Worm (Caenorhabditis elegans) whole organism, L4 larva: ENCODE measurements around the gene F14E5.2.

ENCODE experiments used
- D1046.2 ChIP-seq: fragments of 200-800 bp; sonication (Bioruptor generic); IDR thresholded peaks from 2 replicates; pipeline ENCODE4 v1.3.6; 2022; ENCODE audit warnings: missing genetic modification characterization, missing compliant biosample characterization
- F10B5.3 ChIP-seq: sonication (generic microtip); optimal IDR thresholded peaks from 2 replicates; lab custom pipeline; 2016; ENCODE audit warnings: mild to moderate bottlenecking, missing genetic modification characterization, missing compliant biosample characterization
- Y48G9A.11 ChIP-seq: fragments of 200-800 bp; sonication (Bioruptor generic); IDR thresholded peaks from 2 replicates; pipeline ENCODE4 v1.3.6; 2022; ENCODE audit warnings: missing genetic modification reagents, missing genetic modification characterization, missing compliant biosample characterization
- ZK546.5 ChIP-seq, 2 experiments: sonication (generic microtip); optimal IDR thresholded peaks; 2 replicates each; lab custom pipeline; 2017; ENCODE audit warnings: missing biosample characterization in 2 of 2, missing genetic modification characterization in 2 of 2
- aly-2 ChIP-seq: sonication (generic microtip); optimal IDR thresholded peaks from 2 replicates; lab custom pipeline; 2018; ENCODE audit warnings: missing biosample characterization, missing genetic modification characterization
- ama-1 ChIP-seq: fragments of 150-350 bp; optimal IDR thresholded peaks from 2 replicates; lab custom pipeline; 2014; ENCODE audit warnings: inconsistent platforms, mixed read lengths
- attf-4 ChIP-seq: sonication (generic microtip); optimal IDR thresholded peaks from 3 replicates; lab custom pipeline; 2017; ENCODE audit warnings: missing biosample characterization, missing genetic modification characterization
- ces-1 ChIP-seq: fragments of 150-350 bp; sonication (generic microtip); optimal IDR thresholded peaks from 4 replicates; lab custom pipeline; 2014; ENCODE audit warnings: missing biosample characterization, missing genetic modification reagents, missing genetic modification characterization
- ctbp-1 ChIP-seq: fragments of 200-800 bp; sonication (Bioruptor generic); IDR thresholded peaks from 2 replicates; pipeline ENCODE4 v1.3.6; 2022; ENCODE audit warnings: missing genetic modification reagents, missing genetic modification characterization, missing compliant biosample characterization
- daf-12 ChIP-seq: fragments of 150-350 bp; optimal IDR thresholded peaks from 2 replicates; lab custom pipeline; 2014; ENCODE audit warnings: missing biosample characterization, missing genetic modification reagents, missing genetic modification characterization
- daf-8 ChIP-seq: fragments of 200-800 bp; sonication (Bioruptor generic); IDR thresholded peaks from 2 replicates; pipeline ENCODE4 v1.3.6; 2022; ENCODE audit warnings: missing genetic modification characterization, missing compliant biosample characterization
- dmd-6 ChIP-seq: fragments of 200-800 bp; sonication (Bioruptor generic); IDR thresholded peaks from 2 replicates; pipeline ENCODE4 v1.3.6; 2022; ENCODE audit warnings: missing genetic modification reagents, missing genetic modification characterization, missing compliant biosample characterization
- dmd-8 ChIP-seq: fragments of 200-800 bp; sonication (Bioruptor generic); IDR thresholded peaks from 2 replicates; pipeline ENCODE4 v1.3.6; 2022; ENCODE audit warnings: missing genetic modification characterization, missing compliant biosample characterization
- dmd-9 ChIP-seq: fragments of 200-800 bp; sonication (Bioruptor generic); IDR thresholded peaks from 2 replicates; pipeline ENCODE4 v1.3.6; 2022; ENCODE audit warnings: missing genetic modification reagents, missing genetic modification characterization, missing compliant biosample characterization
- dpl-1 ChIP-seq: fragments of 150-350 bp; optimal IDR thresholded peaks from 2 replicates; lab custom pipeline; 2014; ENCODE audit warnings: missing biosample characterization, missing genetic modification reagents, missing genetic modification characterization
- fos-1 ChIP-seq: fragments of 150-350 bp; optimal IDR thresholded peaks from 2 replicates; lab custom pipeline; 2014; ENCODE audit warnings: missing biosample characterization, missing genetic modification characterization
- gei-8 ChIP-seq: fragments of 200-800 bp; sonication (Bioruptor generic); optimal IDR thresholded peaks from 2 replicates; lab custom pipeline; 2018; ENCODE audit warnings: mild to moderate bottlenecking, missing genetic modification characterization, missing compliant biosample characterization
- hlh-11 ChIP-seq: fragments of 200-800 bp; sonication (Bioruptor generic); optimal IDR thresholded peaks from 2 replicates; lab custom pipeline; 2018; ENCODE audit warnings: mild to moderate bottlenecking, missing genetic modification characterization, missing compliant biosample characterization
- hlh-30 ChIP-seq: sonication (generic microtip); optimal IDR thresholded peaks from 2 replicates; lab custom pipeline; 2017; ENCODE audit warnings: antibody characterized with exemption, mild to moderate bottlenecking, missing genetic modification characterization, missing compliant biosample characterization; ENCODE audit not compliant: insufficient read depth
- jun-1 ChIP-seq: fragments of 150-350 bp; optimal IDR thresholded peaks from 2 replicates; lab custom pipeline; 2014; ENCODE audit warnings: missing biosample characterization, missing genetic modification reagents, missing genetic modification characterization
- lim-7 ChIP-seq: fragments of 200-800 bp; sonication (Bioruptor generic); IDR thresholded peaks from 2 replicates; pipeline ENCODE4 v1.3.6; 2022; ENCODE audit warnings: missing genetic modification characterization, missing compliant biosample characterization
- lin-15B ChIP-seq: fragments of 150-350 bp; sonication (generic microtip); optimal IDR thresholded peaks from 3 replicates; lab custom pipeline; 2014; ENCODE audit warnings: missing biosample characterization, missing genetic modification characterization
- lin-39 ChIP-seq: fragments of 150-350 bp; optimal IDR thresholded peaks from 2 replicates; lab custom pipeline; 2014; ENCODE audit warnings: missing biosample characterization, missing genetic modification reagents, missing genetic modification characterization
- lir-3 ChIP-seq: sonication (generic microtip); optimal IDR thresholded peaks from 2 replicates; lab custom pipeline; 2016; ENCODE audit warnings: mild to moderate bottlenecking, missing genetic modification characterization, missing compliant biosample characterization
- lsy-2 ChIP-seq, 2 experiments: fragments of 150-350 bp in 1 of 2; sonication (generic microtip) in 1 of 2; optimal IDR thresholded peaks; 2 replicates each; lab custom pipeline; 2014 to 2017; ENCODE audit warnings: missing biosample characterization in 2 of 2, missing genetic modification characterization in 2 of 2
- mdl-1 ChIP-seq, 2 experiments: fragments of 150-350 bp in 1 of 2; sonication (generic microtip) in 1 of 2; optimal IDR thresholded peaks; 2 replicates each; lab custom pipeline; 2014 to 2017; ENCODE audit warnings: missing biosample characterization in 2 of 2, missing genetic modification characterization in 2 of 2
- mdt-29 ChIP-seq: fragments of 200-800 bp; sonication (Bioruptor generic); IDR thresholded peaks from 2 replicates; pipeline ENCODE4 v1.3.6; 2022; ENCODE audit warnings: missing genetic modification reagents, missing genetic modification characterization, missing compliant biosample characterization
- nhr-111 ChIP-seq: fragments of 200-800 bp; sonication (Bioruptor generic); optimal IDR thresholded peaks from 2 replicates; lab custom pipeline; 2018; ENCODE audit warnings: mild to moderate bottlenecking, missing genetic modification characterization, missing compliant biosample characterization
- nhr-28 ChIP-seq: fragments of 150-350 bp; optimal IDR thresholded peaks from 2 replicates; lab custom pipeline; 2014; ENCODE audit warnings: missing biosample characterization, missing genetic modification characterization
- nhr-42 ChIP-seq: fragments of 200-800 bp; sonication (Bioruptor generic); IDR thresholded peaks from 2 replicates; pipeline ENCODE4 v1.3.6; 2022; ENCODE audit warnings: missing genetic modification characterization, missing compliant biosample characterization
- nhr-48 ChIP-seq: sonication (generic microtip); optimal IDR thresholded peaks from 2 replicates; lab custom pipeline; 2016; ENCODE audit warnings: mild to moderate bottlenecking, missing genetic modification characterization, missing compliant biosample characterization
- nhr-6 ChIP-seq: fragments of 150-350 bp; optimal IDR thresholded peaks from 2 replicates; lab custom pipeline; 2014; ENCODE audit warnings: missing biosample characterization, missing genetic modification characterization
- nhr-76 ChIP-seq: fragments of 150-350 bp; optimal IDR thresholded peaks from 2 replicates; lab custom pipeline; 2014; ENCODE audit warnings: missing biosample characterization, missing genetic modification characterization
- nhr-77 ChIP-seq: fragments of 150-350 bp; optimal IDR thresholded peaks from 2 replicates; lab custom pipeline; 2014; ENCODE audit warnings: missing biosample characterization, missing genetic modification characterization
- pqm-1 ChIP-seq: sonication (generic microtip); optimal IDR thresholded peaks from 2 replicates; lab custom pipeline; 2017; ENCODE audit warnings: missing biosample characterization, missing genetic modification characterization
- rbr-2 ChIP-seq: sonication (generic microtip); optimal IDR thresholded peaks from 2 replicates; lab custom pipeline; 2016; ENCODE audit warnings: missing genotype, missing genetic modification characterization, missing compliant biosample characterization
- saeg-2 ChIP-seq: fragments of 200-800 bp; sonication (Bioruptor generic); IDR thresholded peaks from 2 replicates; pipeline ENCODE4 v1.3.6; 2022; ENCODE audit warnings: missing genetic modification reagents, missing genetic modification characterization, missing compliant biosample characterization
- sdz-12 ChIP-seq: fragments of 200-800 bp; sonication (Bioruptor generic); optimal IDR thresholded peaks from 2 replicates; lab custom pipeline; 2018; ENCODE audit warnings: mild to moderate bottlenecking, missing genetic modification characterization, missing compliant biosample characterization
- set-16 ChIP-seq: fragments of 200-800 bp; sonication (Bioruptor generic); IDR thresholded peaks from 2 replicates; pipeline ENCODE4 v1.3.6; 2022; ENCODE audit warnings: missing genetic modification reagents, missing genetic modification characterization, missing compliant biosample characterization
- snpc-1.2 ChIP-seq: fragments of 200-800 bp; sonication (Bioruptor generic); IDR thresholded peaks from 2 replicates; pipeline ENCODE4 v1.3.6; 2022; ENCODE audit warnings: missing genetic modification reagents, missing genetic modification characterization, missing compliant biosample characterization
- snpc-4 ChIP-seq: fragments of 150-350 bp; optimal IDR thresholded peaks from 2 replicates; lab custom pipeline; 2014; ENCODE audit warnings: missing biosample characterization, missing genetic modification characterization
- spr-1 ChIP-seq: sonication (generic microtip); optimal IDR thresholded peaks from 2 replicates; lab custom pipeline; 2016; ENCODE audit warnings: mild to moderate bottlenecking, missing genetic modification characterization, missing compliant biosample characterization
- tag-97 ChIP-seq: fragments of 200-800 bp; sonication (Bioruptor generic); IDR thresholded peaks from 2 replicates; pipeline ENCODE4 v1.3.6; 2022; ENCODE audit warnings: missing genetic modification characterization, missing compliant biosample characterization
- tra-1 ChIP-seq: fragments of 200-800 bp; sonication (Bioruptor generic); IDR thresholded peaks from 2 replicates; pipeline ENCODE4 v1.3.6; 2022; ENCODE audit warnings: missing genetic modification reagents, missing genetic modification characterization, missing compliant biosample characterization
- unc-130 ChIP-seq: sonication (generic microtip); optimal IDR thresholded peaks from 2 replicates; lab custom pipeline; 2016; ENCODE audit warnings: missing genetic modification reagents, missing genetic modification characterization, missing compliant biosample characterization
- unc-39 ChIP-seq: sonication (generic microtip); optimal IDR thresholded peaks from 2 replicates; lab custom pipeline; 2017; ENCODE audit warnings: missing biosample characterization, missing genetic modification characterization
- unc-62 ChIP-seq, 3 experiments: fragments of 150-350 bp in 1 of 3; sonication (generic microtip); optimal IDR thresholded peaks in 2 of 3; peaks in 1 of 3; 1 replicate in 1 of 3; 2 replicates in 2 of 3; lab custom pipeline; 2014 to 2017; ENCODE audit warnings: missing biosample characterization in 3 of 3, missing genetic modification characterization in 3 of 3, missing genetic modification reagents in 3 of 3, missing genotype in 1 of 3
- zag-1 ChIP-seq: fragments of 150-350 bp; optimal IDR thresholded peaks from 2 replicates; lab custom pipeline; 2014; ENCODE audit warnings: missing biosample characterization, missing genetic modification characterization
- zfp-2 ChIP-seq: sonication (generic microtip); optimal IDR thresholded peaks from 2 replicates; lab custom pipeline; 2016; ENCODE audit warnings: mild to moderate bottlenecking, missing genetic modification characterization, missing compliant biosample characterization
- zip-2 ChIP-seq: fragments of 150-350 bp; optimal IDR thresholded peaks from 2 replicates; lab custom pipeline; 2014; ENCODE audit warnings: missing biosample characterization, missing genetic modification characterization
- ztf-11 ChIP-seq: fragments of 150-350 bp; optimal IDR thresholded peaks from 2 replicates; lab custom pipeline; 2014; ENCODE audit warnings: missing biosample characterization, missing genetic modification characterization
- ztf-7 ChIP-seq: fragments of 150-350 bp; optimal IDR thresholded peaks from 2 replicates; lab custom pipeline; 2014; ENCODE audit warnings: missing biosample characterization, missing genetic modification characterization

The F14E5.2 gene

DNA sequence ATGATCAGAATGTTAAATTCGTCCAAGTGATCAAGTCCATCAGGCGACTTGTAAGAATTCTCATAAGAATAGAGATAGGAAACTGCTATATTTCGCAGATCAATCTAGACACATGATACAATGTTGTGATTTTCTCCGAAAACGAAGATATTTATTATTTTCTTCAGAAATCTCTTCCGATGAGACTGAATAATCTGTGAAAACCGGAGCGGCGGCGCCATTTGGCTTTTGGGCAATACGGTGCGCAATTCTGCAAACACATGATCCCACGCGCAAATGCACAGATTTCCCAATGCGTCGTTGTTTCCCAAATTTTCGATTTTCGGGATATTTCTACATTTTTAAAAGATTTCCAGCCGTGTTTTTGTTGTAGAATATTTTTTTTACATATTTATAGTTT, 13.5 kb upstream of the F14E5.2 start (continued):
- TF ChIP-seq nhr-6 (tag; lab: Kevin White, UChicago) (no peak), rbr-2 (peak; percentile 32), saeg-2 (no peak), ctbp-1 (GFP tag; lab: Robert Waterston, UW) (no peak)

DNA sequence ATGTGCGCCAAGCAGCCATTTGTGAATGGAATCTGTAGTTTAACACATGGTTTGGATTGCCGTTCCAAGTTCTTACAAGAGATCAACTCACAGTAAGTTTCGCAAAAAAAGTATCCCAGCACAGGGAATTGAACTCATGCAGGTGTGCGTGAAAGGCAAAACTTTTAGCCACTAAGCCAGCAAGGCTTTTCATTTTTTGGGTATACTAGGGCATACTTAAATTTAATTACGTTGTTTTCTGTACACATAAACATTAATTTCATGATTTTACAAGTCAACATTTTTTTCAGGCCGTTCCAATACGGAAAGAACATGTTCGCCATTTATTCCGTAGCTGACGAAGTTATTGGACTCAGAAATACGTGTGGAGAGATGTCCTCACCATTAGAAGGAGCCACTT, 12.9 kb upstream of the F14E5.2 start:
- peak; percentile 4 for TF ChIP-seq hlh-11 (tag; lab: Kevin White, UChicago)
- TF ChIP-seq dmd-6 (GFP tag; lab: Robert Waterston, UW) = peak; percentile 20; the same call in 1 of the 2 replicates
- peak; percentile 42 for TF ChIP-seq ama-1
- TF ChIP-seq zag-1 = no peak
- TF ChIP-seq nhr-111 = peak; percentile 75
- peak in 1 of 2 experiments; percentile 32 for TF ChIP-seq lsy-2 (tag; optimal IDR thresholded peaks at IDR 0.05; lab: Kevin White, UChicago)
- TF ChIP-seq dmd-8 = peak; percentile 99
- TF ChIP-seq lir-3 = peak; percentile 85
- TF ChIP-seq dpl-1 = no peak
- TF ChIP-seq sdz-12 (GFP tag; lab: Kevin White, UChicago) = no peak
- TF ChIP-seq D1046.2 (GFP tag; lab: Robert Waterston, UW) = peak; percentile 88
- no peak for TF ChIP-seq jun-1
- TF ChIP-seq hlh-30 = no peak
- no peak for TF ChIP-seq set-16
- peak; percentile 69; the same call in 1 of the 2 replicates for TF ChIP-seq mdt-29
- no peak for TF ChIP-seq lin-15B (tag; lab: Kevin White, UChicago)
- peak; percentile 72 for TF ChIP-seq dmd-9 (GFP tag; lab: Robert Waterston, UW)
- no peak for TF ChIP-seq zfp-2 (tag; lab: Kevin White, UChicago)
- peak; percentile 38 for TF ChIP-seq unc-130 (GFP tag; lab: Kevin White, UChicago)
- no peak for TF ChIP-seq ZK546.5 (tag; optimal IDR thresholded peaks at IDR 0.05; lab: Kevin White, UChicago)
- TF ChIP-seq Y48G9A.11 (GFP tag; lab: Robert Waterston, UW) = peak; percentile 84
- no peak for TF ChIP-seq zip-2 (tag; lab: Kevin White, UChicago)
- no peak for TF ChIP-seq nhr-76 (tag; lab: Kevin White, UChicago)
- peak; percentile 1 for TF ChIP-seq ztf-7 (tag; lab: Kevin White, UChicago)
- TF ChIP-seq lin-39 (tag; lab: Kevin White, UChicago) = no peak
- peak; percentile 82; the same call in 1 of the 2 replicates for TF ChIP-seq nhr-42 (GFP tag; lab: Robert Waterston, UW)
- TF ChIP-seq pqm-1 = no peak
- peak; percentile 72; the same call in 1 of the 2 replicates for TF ChIP-seq daf-8 (GFP tag; lab: Robert Waterston, UW)
- TF ChIP-seq ztf-11 (tag; lab: Kevin White, UChicago) = no peak
- TF ChIP-seq lim-7 (GFP tag; lab: Robert Waterston, UW) = peak; percentile 96
- TF ChIP-seq nhr-77 (tag; lab: Kevin White, UChicago) = no peak
- TF ChIP-seq attf-4 (tag; lab: Kevin White, UChicago) = no peak
- no peak for TF ChIP-seq unc-39 (tag; lab: Kevin White, UChicago)
- TF ChIP-seq fos-1 = no peak
- no peak for TF ChIP-seq aly-2 (tag; lab: Kevin White, UChicago)
- no peak for TF ChIP-seq tag-97 (GFP tag; lab: Robert Waterston, UW)
- no peak for TF ChIP-seq nhr-28 (tag; lab: Kevin White, UChicago)
- TF ChIP-seq snpc-1.2 = peak; percentile 85
- no peak for TF ChIP-seq daf-12
- peak; percentile 79 for TF ChIP-seq tra-1 (GFP tag; lab: Robert Waterston, UW)
- TF ChIP-seq gei-8 (GFP tag; lab: Kevin White, UChicago) = peak; percentile 78
- TF ChIP-seq F10B5.3 (tag; lab: Kevin White, UChicago) = peak; percentile 79
- no peak for TF ChIP-seq unc-62 (GFP tag; optimal IDR thresholded peaks at IDR 0.05 in 1 of 2; lab: Kevin White, UChicago)
- TF ChIP-seq unc-62 (tag; optimal IDR thresholded peaks at IDR 0.05; lab: Kevin White, UChicago) = no peak
- peak; percentile 84 for TF ChIP-seq spr-1
- no peak for TF ChIP-seq ces-1 (GFP tag; lab: Kevin White, UChicago)
- TF ChIP-seq snpc-4 = no peak
- TF ChIP-seq nhr-48 (tag; lab: Kevin White, UChicago) = peak; percentile 46
- no peak for TF ChIP-seq mdl-1 (tag; optimal IDR thresholded peaks at IDR 0.05; lab: Kevin White, UChicago)
